Worm (Caenorhabditis elegans): ENCODE data around the gene C15H11.1.

- no peak for TF ChIP-seq ceh-16 (tag; optimal IDR thresholded peaks at IDR 0.05)
- TF ChIP-seq unc-62 (GFP tag; optimal IDR thresholded peaks at IDR 0.05), result no peak
- no peak for TF ChIP-seq pha-4 (tag; optimal IDR thresholded peaks at IDR 0.05)
- no peak for TF ChIP-seq ztf-4 (tag; optimal IDR thresholded peaks at IDR 0.05)
- no peak for TF ChIP-seq ceh-28 (tag; optimal IDR thresholded peaks at IDR 0.05)
- TF ChIP-seq elt-2 (tag; optimal IDR thresholded peaks at IDR 0.05), result no peak
- no peak for TF ChIP-seq nhr-77 (tag; optimal IDR thresholded peaks at IDR 0.05)
Measured at ce11 chrV:14352032-14352431, 41.6 kb upstream of the C15H11.1 start.

Data from whole organism, L3 larva.